Fruit fly (Drosophila melanogaster): ENCODE results near the gene CG7168.

DNA sequence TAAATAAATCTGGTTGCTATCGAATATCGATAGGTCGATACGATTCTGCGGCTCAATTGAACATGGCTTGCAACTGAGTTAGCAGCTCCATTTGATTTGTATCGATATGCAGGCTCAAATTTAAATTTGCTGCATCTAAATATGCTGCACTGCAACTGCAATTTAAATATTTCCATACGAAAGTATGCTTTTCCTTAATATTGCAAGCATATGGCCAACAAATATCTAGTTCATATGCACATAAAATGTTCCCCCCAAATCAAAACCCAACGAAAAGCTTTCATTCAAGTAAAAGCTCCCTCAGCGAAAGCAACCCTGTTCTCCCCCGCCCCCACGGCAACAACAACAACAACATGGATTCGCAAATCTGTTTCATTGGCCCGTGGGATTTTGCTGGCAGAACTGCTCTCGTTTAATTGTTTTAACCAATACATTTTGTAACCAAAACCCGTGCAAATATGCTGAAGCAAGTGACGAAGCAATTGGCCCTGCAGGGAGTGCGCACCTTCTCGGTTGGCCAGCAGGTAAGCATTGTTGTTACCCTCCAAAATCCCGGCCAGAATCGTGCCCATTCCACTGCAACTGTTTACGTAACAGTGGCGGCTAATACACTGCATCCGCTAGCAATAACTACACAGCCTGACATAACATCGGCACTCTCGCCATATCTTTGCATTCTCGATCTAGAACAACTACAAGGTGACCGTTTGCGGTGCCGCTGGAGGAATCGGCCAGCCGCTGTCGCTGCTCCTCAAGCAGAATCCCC, at the start of gene CG7168, which contains the start of gene Mdh2:
- TF ChIP-seq Myc (optimal IDR thresholded peaks at IDR 0.05) (no peak), dl (GFP tag; optimal IDR thresholded peaks at IDR 0.05; ENCODE audit: insufficient read depth in 1 of 2, partially characterized antibody in 2 of 2) (no peak), usp (GFP tag; optimal IDR thresholded peaks at IDR 0.05) (no peak), CG9705 (GFP tag; optimal IDR thresholded peaks at IDR 0.05) (no peak), Hr78 (GFP tag; optimal IDR thresholded peaks at IDR 0.05) (no peak), N (GFP tag; optimal IDR thresholded peaks at IDR 0.05) (no peak)

All from whole organism, wandering third instar larva.